Fruit fly (Drosophila melanogaster): ENCODE data around the gene CG34174.

The CG34174 gene

dm6 chr2L:2217067-2217684 is 3.1 kb downstream of the CG34174 start, which contains the start of the genes CG15386, CG42371 and mio (continued):
- TF ChIP-seq CG5245 (GFP tag; optimal IDR thresholded peaks at IDR 0.05) (no peak), al (GFP tag; IDR thresholded peaks at IDR 0.05) (no peak), CG13123 (GFP tag; optimal IDR thresholded peaks at IDR 0.05) (no peak), CG10543 (GFP tag; optimal IDR thresholded peaks at IDR 0.05) (no peak), HLHmδ (GFP tag; optimal IDR thresholded peaks at IDR 0.05) (no peak), CG8765 (GFP tag; IDR thresholded peaks at IDR 0.05) (no peak), CG12071 (GFP tag; optimal IDR thresholded peaks at IDR 0.05) (no peak), CG9932 (GFP tag; IDR thresholded peaks at IDR 0.05) (peak; percentile 48), en (GFP tag; optimal IDR thresholded peaks at IDR 0.05) (no peak), Mad (GFP tag; optimal IDR thresholded peaks at IDR 0.05) (no peak), CG13287 (GFP tag; IDR thresholded peaks at IDR 0.05; ENCODE audit: partially characterized antibody) (peak; percentile 65), CG14441 (GFP tag; IDR thresholded peaks at IDR 0.05) (no peak), CG11093 (GFP tag; IDR thresholded peaks at IDR 0.05) (no peak), lab (GFP tag; optimal IDR thresholded peaks at IDR 0.05) (no peak), lilli (GFP tag; optimal IDR thresholded peaks at IDR 0.05) (no peak), Med (GFP tag) (peak; percentile 85), TFAM (GFP tag; optimal IDR thresholded peaks at IDR 0.05) (no peak), ro (GFP tag; IDR thresholded peaks at IDR 0.05) (no peak), CG3726 (GFP tag; IDR thresholded peaks at IDR 0.05) (no peak), Neu2 (GFP tag; optimal IDR thresholded peaks at IDR 0.05; ENCODE audit: borderline replicate concordance) (no peak), Hmx (GFP tag; optimal IDR thresholded peaks at IDR 0.05) (no peak), CG1024 (GFP tag; IDR thresholded peaks at IDR 0.05) (no peak), wek (GFP tag; optimal IDR thresholded peaks at IDR 0.05) (no peak), CG7928 (GFP tag; optimal IDR thresholded peaks at IDR 0.05) (no peak), MBD-R2 (GFP tag; IDR thresholded peaks at IDR 0.05) (peak; percentile 98), Hr51 (GFP tag; optimal IDR thresholded peaks at IDR 0.05) (no peak), HmgZ (tag; optimal IDR thresholded peaks at IDR 0.05) (peak; percentile 51), exex (tag; optimal IDR thresholded peaks at IDR 0.05) (peak; percentile 28), CG3847 (GFP tag; IDR thresholded peaks at IDR 0.05) (peak; percentile 35; the same call in 1 of the 2 replicates), CG1792 (GFP tag; optimal IDR thresholded peaks at IDR 0.05) (no peak), shn (GFP tag; optimal IDR thresholded peaks at IDR 0.05) (no peak), CG1832 (GFP tag; optimal IDR thresholded peaks at IDR 0.05) (no peak), CG12299 (tag; optimal IDR thresholded peaks at IDR 0.05) (no peak), CG15696 (tag; optimal IDR thresholded peaks at IDR 0.05) (no peak), CG15011 (GFP tag; optimal IDR thresholded peaks at IDR 0.05) (no peak), CG9437 (GFP tag; optimal IDR thresholded peaks at IDR 0.05) (no peak), chif (GFP tag; optimal IDR thresholded peaks at IDR 0.05) (no peak), CG18764 (GFP tag; optimal IDR thresholded peaks at IDR 0.05) (no peak), slou (GFP tag; optimal IDR thresholded peaks at IDR 0.05) (no peak), CG12236 (GFP tag; optimal IDR thresholded peaks at IDR 0.05) (no peak), tx (GFP tag; optimal IDR thresholded peaks at IDR 0.05) (no peak), CG1602 (GFP tag; optimal IDR thresholded peaks at IDR 0.05) (no peak), CG32532 (GFP tag; IDR thresholded peaks at IDR 0.05) (no peak; the same call in 1 of the 2 replicates), gt (GFP tag; IDR thresholded peaks at IDR 0.05) (no peak), BtbVII (GFP tag; optimal IDR thresholded peaks at IDR 0.05) (no peak), tin (GFP tag; optimal IDR thresholded peaks at IDR 0.05) (no peak), CG31441 (GFP tag; IDR thresholded peaks at IDR 0.05) (no peak), hbn (GFP tag; IDR thresholded peaks at IDR 0.05; ENCODE audit: partially characterized antibody) (no peak), danr (GFP tag; IDR thresholded peaks at IDR 0.05) (no peak), ems (GFP tag; optimal IDR thresholded peaks at IDR 0.05) (no peak), chm (GFP tag; IDR thresholded peaks at IDR 0.05) (no peak), NK7.1 (GFP tag; optimal IDR thresholded peaks at IDR 0.05) (no peak)

All from whole organism, embryonic.